Worm (Caenorhabditis elegans) whole organism, L1 larva: ENCODE measurements around the gene srh-104.

ENCODE experiments used
- C04F5.9 ChIP-seq: sonication (generic microtip); optimal IDR thresholded peaks from 2 replicates; lab custom pipeline; 2016; ENCODE audit warnings: missing genetic modification characterization, missing compliant biosample characterization
- C16A3.4 ChIP-seq: fragments of 150-350 bp; optimal IDR thresholded peaks from 2 replicates; lab custom pipeline; 2014; ENCODE audit warnings: missing biosample characterization, missing genetic modification characterization
- F16B12.6 ChIP-seq: fragments of 150-350 bp; optimal IDR thresholded peaks from 2 replicates; lab custom pipeline; 2014; ENCODE audit warnings: missing biosample characterization, missing genetic modification characterization
- aha-1 ChIP-seq: fragments of 150-350 bp; optimal IDR thresholded peaks from 2 replicates; lab custom pipeline; 2014; ENCODE audit warnings: missing biosample characterization, missing genetic modification characterization
- ama-1 ChIP-seq: fragments of 150-350 bp; optimal IDR thresholded peaks from 2 replicates; lab custom pipeline; 2014
- blmp-1 ChIP-seq: fragments of 150-350 bp; optimal IDR thresholded peaks from 2 replicates; lab custom pipeline; 2014; ENCODE audit warnings: missing biosample characterization, missing genetic modification characterization
- ceh-90 ChIP-seq: sonication (generic microtip); optimal IDR thresholded peaks from 2 replicates; lab custom pipeline; 2016; ENCODE audit warnings: missing genetic modification characterization, missing compliant biosample characterization
- dpl-1 ChIP-seq, 3 experiments: fragments of 150-350 bp in 2 of 3; sonication (generic microtip) in 1 of 3; optimal IDR thresholded peaks; 2 replicates each; lab custom pipeline; 2014 to 2017; ENCODE audit warnings: missing biosample characterization in 3 of 3, missing genetic modification characterization in 3 of 3, missing genetic modification reagents in 3 of 3
- dsc-1 ChIP-seq: sonication (generic microtip); optimal IDR thresholded peaks from 2 replicates; lab custom pipeline; 2016; ENCODE audit warnings: mild to moderate bottlenecking, missing genetic modification characterization, missing compliant biosample characterization
- efl-1 ChIP-seq, 4 experiments: fragments of 150-350 bp; optimal IDR thresholded peaks in 3 of 4; peaks in 1 of 4; 1 replicate in 1 of 4; 2 replicates in 3 of 4; lab custom pipeline; 2014; ENCODE audit warnings: missing biosample characterization in 2 of 4, missing genetic modification characterization in 2 of 4, missing genetic modification reagents in 2 of 4
- efl-3 ChIP-seq: fragments of 200-800 bp; sonication (Bioruptor generic); optimal IDR thresholded peaks from 2 replicates; lab custom pipeline; 2018; ENCODE audit warnings: mild to moderate bottlenecking, missing genetic modification characterization, missing compliant biosample characterization
- egl-13 ChIP-seq: sonication (generic microtip); optimal IDR thresholded peaks from 2 replicates; lab custom pipeline; 2016; ENCODE audit warnings: missing genotype, missing genetic modification reagents, missing genetic modification characterization, missing compliant biosample characterization
- egl-27 ChIP-seq, 2 experiments: fragments of 150-350 bp in 1 of 2; sonication (generic microtip); optimal IDR thresholded peaks; 3 replicates each; lab custom pipeline; 2017 to 2018; ENCODE audit warnings: missing biosample characterization in 2 of 2, missing genetic modification characterization in 2 of 2, missing genetic modification reagents in 2 of 2
- elt-2 ChIP-seq: sonication (generic microtip); optimal IDR thresholded peaks from 2 replicates; lab custom pipeline; 2016; ENCODE audit warnings: missing genetic modification characterization, mild to moderate bottlenecking, inconsistent platforms, missing compliant biosample characterization, missing genetic modification reagents
- elt-3 ChIP-seq, 6 experiments: fragments of 150-350 bp in 1 of 6; sonication (generic microtip); optimal IDR thresholded peaks; 2 replicates each; lab custom pipeline; 2017 to 2018; ENCODE audit warnings: missing biosample characterization in 6 of 6, missing genetic modification characterization in 6 of 6, inconsistent platforms in 1 of 6
- fkh-10 ChIP-seq: sonication (generic microtip); optimal IDR thresholded peaks from 2 replicates; lab custom pipeline; 2017; ENCODE audit warnings: missing biosample characterization, missing genetic modification reagents, missing genetic modification characterization
- fkh-4 ChIP-seq: sonication (generic microtip); optimal IDR thresholded peaks from 2 replicates; lab custom pipeline; 2016; ENCODE audit warnings: missing compliant biosample characterization, missing genetic modification characterization, borderline replicate concordance
- hlh-4 ChIP-seq: sonication (generic microtip); optimal IDR thresholded peaks from 2 replicates; lab custom pipeline; 2016; ENCODE audit warnings: mild to moderate bottlenecking, missing genetic modification characterization, missing compliant biosample characterization
- isw-1 ChIP-seq: fragments of 200-800 bp; sonication (Bioruptor generic); IDR thresholded peaks from 2 replicates; pipeline ENCODE4 v1.3.6; 2022; ENCODE audit warnings: missing genetic modification characterization, missing compliant biosample characterization
- jun-1 ChIP-seq: fragments of 150-350 bp; optimal IDR thresholded peaks from 2 replicates; lab custom pipeline; 2014; ENCODE audit warnings: missing biosample characterization, missing genetic modification reagents, missing genetic modification characterization
- lin-13 ChIP-seq: fragments of 150-350 bp; optimal IDR thresholded peaks from 2 replicates; lab custom pipeline; 2014; ENCODE audit warnings: missing biosample characterization, missing genetic modification reagents, missing genetic modification characterization
- lin-14 ChIP-seq: fragments of 200-800 bp; sonication (Bioruptor generic); optimal IDR thresholded peaks from 2 replicates; lab custom pipeline; 2018; ENCODE audit warnings: mild to moderate bottlenecking, missing genetic modification characterization, moderate library complexity, missing compliant biosample characterization
- lin-15B ChIP-seq: fragments of 150-350 bp; sonication (generic microtip); optimal IDR thresholded peaks from 3 replicates; lab custom pipeline; 2014; ENCODE audit warnings: missing biosample characterization, missing genetic modification characterization
- lin-39 ChIP-seq: fragments of 150-350 bp; optimal IDR thresholded peaks from 2 replicates; lab custom pipeline; 2014; ENCODE audit warnings: missing biosample characterization, missing genetic modification reagents, missing genetic modification characterization
- lir-3 ChIP-seq: sonication (generic microtip); optimal IDR thresholded peaks from 2 replicates; lab custom pipeline; 2016; ENCODE audit warnings: mild to moderate bottlenecking, missing genetic modification characterization, moderate library complexity, missing compliant biosample characterization; ENCODE audit not compliant: poor library complexity
- nhr-11 ChIP-seq: fragments of 150-350 bp; optimal IDR thresholded peaks from 2 replicates; lab custom pipeline; 2014; ENCODE audit warnings: missing biosample characterization, missing genetic modification characterization
- nhr-20 ChIP-seq: sonication (generic microtip); optimal IDR thresholded peaks from 2 replicates; lab custom pipeline; 2016; ENCODE audit warnings: mild to moderate bottlenecking, missing genetic modification characterization, missing compliant biosample characterization
- nhr-47 ChIP-seq: sonication (generic microtip); optimal IDR thresholded peaks from 2 replicates; lab custom pipeline; 2016; ENCODE audit warnings: mild to moderate bottlenecking, missing genetic modification characterization, moderate library complexity, missing compliant biosample characterization
- pax-3 ChIP-seq: fragments of 200-800 bp; sonication (Bioruptor generic); optimal IDR thresholded peaks from 2 replicates; lab custom pipeline; 2018; ENCODE audit warnings: mild to moderate bottlenecking, missing genetic modification characterization, moderate library complexity, missing compliant biosample characterization
- rnt-1 ChIP-seq: sonication (generic microtip); optimal IDR thresholded peaks from 2 replicates; lab custom pipeline; 2016; ENCODE audit warnings: mild to moderate bottlenecking, missing genetic modification characterization, moderate library complexity, missing compliant biosample characterization
- skn-1 ChIP-seq: fragments of 150-350 bp; optimal IDR thresholded peaks from 2 replicates; lab custom pipeline; 2014; ENCODE audit warnings: missing biosample characterization, missing genetic modification characterization
- snpc-4 ChIP-seq: fragments of 150-350 bp; optimal IDR thresholded peaks from 2 replicates; lab custom pipeline; 2014; ENCODE audit warnings: missing biosample characterization, missing genetic modification characterization
- sptf-1 ChIP-seq: fragments of 150-350 bp; optimal IDR thresholded peaks from 2 replicates; lab custom pipeline; 2014; ENCODE audit warnings: missing biosample characterization, missing genetic modification characterization
- tbx-2 ChIP-seq: sonication (generic microtip); optimal IDR thresholded peaks from 2 replicates; lab custom pipeline; 2016; ENCODE audit warnings: missing genetic modification characterization, missing compliant biosample characterization
- tlp-1 ChIP-seq: fragments of 150-350 bp; optimal IDR thresholded peaks from 2 replicates; lab custom pipeline; 2014; ENCODE audit warnings: missing biosample characterization, missing genetic modification characterization
- unc-62 ChIP-seq: fragments of 150-350 bp; optimal IDR thresholded peaks from 2 replicates; lab custom pipeline; 2014; ENCODE audit warnings: missing biosample characterization, missing genetic modification reagents, missing genetic modification characterization
- vab-15 ChIP-seq: sonication (generic microtip); optimal IDR thresholded peaks from 2 replicates; lab custom pipeline; 2017; ENCODE audit warnings: missing genotype, mild to moderate bottlenecking, missing genetic modification characterization, missing compliant biosample characterization
- xbp-1 ChIP-seq: sonication (generic microtip); optimal IDR thresholded peaks from 2 replicates; lab custom pipeline; 2016; ENCODE audit warnings: missing genetic modification characterization, missing compliant biosample characterization

The srh-104 gene

DNA sequence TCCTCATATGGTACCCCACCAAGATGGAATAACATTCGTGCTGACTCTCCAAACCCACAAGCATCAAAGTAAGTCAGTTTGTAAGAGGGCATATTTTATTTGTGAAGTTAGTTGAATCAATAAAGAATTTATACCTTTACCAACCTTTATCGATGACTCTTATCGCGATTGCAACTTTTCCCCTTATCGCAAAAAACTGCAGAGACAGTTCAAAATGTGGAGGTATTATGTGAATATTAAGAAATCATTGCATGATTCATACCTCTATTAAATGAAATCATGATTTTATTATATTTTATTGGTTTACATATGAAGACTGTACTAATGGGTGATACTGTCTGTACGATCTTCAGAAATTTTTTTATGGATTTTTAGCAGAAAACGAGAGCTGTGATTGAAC, 11.8 kb downstream of the srh-104 start, which contains the start of gene gst-22:
gst-22 (minus strand) TSS at position 103 of the 400 bp plus-strand sequence.
- TF ChIP-seq F16B12.6 (tag; lab: Kevin White, UChicago) (no peak), efl-1 (optimal IDR thresholded peaks at IDR 0.05; lab: Kevin White, UChicago) (no peak), efl-1 (GFP tag; optimal IDR thresholded peaks at IDR 0.05 in 1 of 2; lab: Kevin White, UChicago) (peak in 1 of 2 experiments; percentile 63), tlp-1 (tag; lab: Kevin White, UChicago) (peak; percentile 64), elt-2 (tag; lab: Kevin White, UChicago) (peak; percentile 89), rnt-1 (tag; lab: Kevin White, UChicago) (no peak), aha-1 (tag; lab: Kevin White, UChicago) (no peak), blmp-1 (tag; lab: Kevin White, UChicago) (no peak), nhr-20 (tag; lab: Kevin White, UChicago) (no peak), pax-3 (tag; lab: Kevin White, UChicago) (no peak), lir-3 (no peak), ama-1 (lab: Kevin White, UChicago) (no peak), jun-1 (tag; lab: Kevin White, UChicago) (no peak)

ce11 chrV:16229896-16230295, 14.1 kb downstream of the srh-104 start, which contains the start of the genes F21H7.2 and F21H7.12:
Gene F21H7.2, minus strand, starts transcription at chrV:16229996.
Gene F21H7.12, plus strand, starts transcription at chrV:16230165.
- TF ChIP-seq sptf-1 (tag; lab: Kevin White, UChicago): no peak
- no peak for TF ChIP-seq dsc-1
- TF ChIP-seq snpc-4: no peak
- TF ChIP-seq efl-3 (GFP tag; lab: Kevin White, UChicago): no peak
- no peak for TF ChIP-seq lin-13 (GFP tag; lab: Kevin White, UChicago)
- peak in 1 of 6 experiments; percentile 18 for TF ChIP-seq elt-3 (tag; optimal IDR thresholded peaks at IDR 0.05; lab: Kevin White, UChicago)
- TF ChIP-seq, all 84 proteins: peak for 1

ce11 chrV:16229439-16229838, 14.5 kb downstream of the srh-104 start:
- TF ChIP-seq aha-1 (tag; lab: Kevin White, UChicago) (no peak), isw-1 (GFP tag; lab: Robert Waterston, UW) (no peak), nhr-20 (tag; lab: Kevin White, UChicago) (no peak), fkh-10 (GFP tag; lab: Kevin White, UChicago) (no peak), egl-27 (tag; optimal IDR thresholded peaks at IDR 0.05; lab: Kevin White, UChicago) (no peak), lir-3 (no peak), nhr-47 (tag; lab: Kevin White, UChicago) (no peak), tbx-2 (tag; lab: Kevin White, UChicago) (no peak), skn-1 (tag; lab: Kevin White, UChicago) (no peak), C16A3.4 (tag; lab: Kevin White, UChicago) (no peak), lin-39 (tag; lab: Kevin White, UChicago) (no peak), dpl-1 (GFP tag; optimal IDR thresholded peaks at IDR 0.05; lab: Kevin White, UChicago) (no peak)

- no peak for TF ChIP-seq C04F5.9 (tag; lab: Kevin White, UChicago)
- no peak for TF ChIP-seq jun-1 (tag; lab: Kevin White, UChicago)
- no peak for TF ChIP-seq blmp-1 (tag; lab: Kevin White, UChicago)
- TF ChIP-seq nhr-11: no peak
- no peak for TF ChIP-seq lin-15B (tag; lab: Kevin White, UChicago)
- no peak for TF ChIP-seq egl-13 (tag; lab: Kevin White, UChicago)
- no peak for TF ChIP-seq fkh-4 (tag; lab: Kevin White, UChicago)
- TF ChIP-seq xbp-1: no peak
- no peak for TF ChIP-seq unc-62 (GFP tag; lab: Kevin White, UChicago)
- TF ChIP-seq lin-14: no peak
- TF ChIP-seq vab-15 (tag; lab: Kevin White, UChicago): no peak
- no peak for TF ChIP-seq dsc-1
- TF ChIP-seq F16B12.6 (tag; lab: Kevin White, UChicago): no peak
- TF ChIP-seq tbx-2 (tag; lab: Kevin White, UChicago): no peak
- TF ChIP-seq ceh-90 (tag; lab: Kevin White, UChicago): no peak
- no peak for TF ChIP-seq nhr-20 (tag; lab: Kevin White, UChicago)
- no peak for TF ChIP-seq hlh-4
- TF ChIP-seq, all 84 proteins: peak for 0
Measured at ce11 chrV:16226581-16226980, 17.4 kb downstream of the srh-104 start, which contains the start of gene F11A5.13. Gene F11A5.13, minus strand, starts transcription at chrV:16226681.
